Worm (Caenorhabditis elegans) whole organism, mixed stage, embryonic: ENCODE measurements around the gene T21C9.9.

Source experiments
- blmp-1 ChIP-seq: fragments of 150-350 bp; optimal IDR thresholded peaks from 2 replicates; lab custom pipeline; 2014; ENCODE audit warnings: missing biosample characterization, missing genetic modification characterization
- ceh-43 ChIP-seq: fragments of 200-800 bp; sonication (Bioruptor generic); optimal IDR thresholded peaks from 2 replicates; lab custom pipeline; 2018; ENCODE audit warnings: mild to moderate bottlenecking, missing genetic modification characterization, moderate library complexity, missing compliant biosample characterization
- ces-1 ChIP-seq: fragments of 150-350 bp; optimal IDR thresholded peaks from 2 replicates; lab custom pipeline; 2014; ENCODE audit warnings: missing biosample characterization, missing genetic modification reagents, missing genetic modification characterization
- hlh-1 ChIP-seq: fragments of 150-350 bp; optimal IDR thresholded peaks from 2 replicates; lab custom pipeline; 2014; ENCODE audit warnings: missing biosample characterization, missing genetic modification reagents, missing genetic modification characterization
- lsy-2 ChIP-seq: fragments of 150-350 bp; optimal IDR thresholded peaks from 2 replicates; lab custom pipeline; 2014; ENCODE audit warnings: missing biosample characterization, missing genetic modification characterization
- nhr-237 ChIP-seq: fragments of 150-350 bp; optimal IDR thresholded peaks from 2 replicates; lab custom pipeline; 2014; ENCODE audit warnings: missing biosample characterization, missing genetic modification characterization
- nhr-28 ChIP-seq: fragments of 150-350 bp; optimal IDR thresholded peaks from 2 replicates; lab custom pipeline; 2014; ENCODE audit warnings: missing biosample characterization, missing genetic modification characterization
- nhr-76 ChIP-seq: sonication (generic microtip); optimal IDR thresholded peaks from 2 replicates; lab custom pipeline; 2017; ENCODE audit warnings: missing biosample characterization, missing genetic modification characterization
- pha-4 ChIP-seq: fragments of 150-350 bp; optimal IDR thresholded peaks from 2 replicates; lab custom pipeline; 2018; ENCODE audit warnings: missing biosample characterization, missing genetic modification reagents, missing genetic modification characterization
- sem-2 ChIP-seq: fragments of 200-800 bp; sonication (Bioruptor generic); optimal IDR thresholded peaks from 2 replicates; lab custom pipeline; 2018; ENCODE audit warnings: mild to moderate bottlenecking, missing genetic modification characterization, missing compliant biosample characterization
- snpc-4 ChIP-seq: fragments of 150-350 bp; optimal IDR thresholded peaks from 2 replicates; lab custom pipeline; 2014; ENCODE audit warnings: missing biosample characterization, missing genetic modification characterization
- unc-62 ChIP-seq: fragments of 150-350 bp; optimal IDR thresholded peaks from 2 replicates; lab custom pipeline; 2014; ENCODE audit warnings: missing biosample characterization, missing genetic modification reagents, missing genetic modification characterization
- zip-8 ChIP-seq: fragments of 150-350 bp; optimal IDR thresholded peaks from 2 replicates; lab custom pipeline; 2014; ENCODE audit warnings: missing biosample characterization, missing genetic modification characterization
- ztf-11 ChIP-seq: fragments of 150-350 bp; optimal IDR thresholded peaks from 2 replicates; lab custom pipeline; 2014; ENCODE audit warnings: missing biosample characterization, missing genetic modification characterization

ce11 chrV:10562817-10563216, 29.6 kb downstream of the T21C9.9 start:
- TF ChIP-seq snpc-4 (tag; lab: Kevin White, UChicago) (no peak), sem-2 (GFP tag; lab: Kevin White, UChicago) (no peak), unc-62 (GFP tag; lab: Kevin White, UChicago) (no peak), ces-1 (GFP tag; lab: Kevin White, UChicago) (no peak), nhr-76 (no peak), blmp-1 (tag; lab: Kevin White, UChicago) (no peak), hlh-1 (tag; lab: Kevin White, UChicago) (no peak), nhr-237 (tag; lab: Kevin White, UChicago) (no peak), ztf-11 (no peak), ceh-43 (GFP tag; lab: Kevin White, UChicago) (no peak), pha-4 (tag; lab: Kevin White, UChicago) (no peak), nhr-28 (tag; lab: Kevin White, UChicago) (no peak), zip-8 (tag; lab: Kevin White, UChicago) (no peak), lsy-2 (no peak)
